Worm (Caenorhabditis elegans): Measurements from ENCODE around the gene oatr-1.
A peak's percentile ranks its signal among the peaks of the same experiment; 100 is the strongest.

Gene oatr-1

ce11 chrIII:6420201-6420600 lies 24.2 kb upstream of the oatr-1 start (continued):
- TF ChIP-seq ama-1 (optimal IDR thresholded peaks at IDR 0.05) (no peak), pqm-1 (tag; optimal IDR thresholded peaks at IDR 0.05) (no peak), Y75B8A.6 (GFP tag; IDR thresholded peaks at IDR 0.05) (no peak), dmd-6 (GFP tag; IDR thresholded peaks at IDR 0.05) (peak; percentile 59), mdl-1 (tag; optimal IDR thresholded peaks at IDR 0.05) (peak in 1 of 2 experiments; percentile 51), lin-15B (tag; optimal IDR thresholded peaks at IDR 0.05) (no peak), mxl-3 (GFP tag; optimal IDR thresholded peaks at IDR 0.05) (no peak), hmg-1.1 (GFP tag; IDR thresholded peaks at IDR 0.05) (peak; percentile 7; the same call in 1 of the 2 replicates)

DNA sequence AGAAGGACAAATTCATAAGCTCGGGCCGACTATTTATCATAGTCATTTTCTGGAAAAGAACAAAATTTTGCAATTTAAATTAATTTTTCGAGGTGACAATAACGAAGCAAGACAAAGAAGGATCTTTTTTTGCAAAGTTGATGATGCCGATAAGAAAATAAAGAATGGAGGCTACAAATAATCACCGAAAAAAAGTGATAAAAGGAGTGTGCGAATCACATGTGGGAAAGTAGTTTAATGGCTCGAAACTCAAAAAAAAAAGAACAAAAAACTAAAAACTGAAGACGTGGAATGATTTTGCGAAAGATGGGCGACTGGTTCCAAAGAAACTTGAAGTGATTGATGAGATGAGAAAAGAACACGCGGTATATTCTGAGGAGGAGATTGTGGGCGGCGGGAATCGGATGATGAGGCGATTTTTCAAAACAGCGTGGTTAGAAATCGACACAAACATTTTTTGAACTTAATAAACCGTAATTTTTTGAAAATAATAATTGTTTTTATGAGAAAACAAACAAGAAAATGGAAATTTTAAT lies 23.5 kb upstream of the oatr-1 start, which contains the start of gene atgl-1:
TSS of gene atgl-1 (minus strand) at position 51 of the 536 bp plus-strand sequence.
- TF ChIP-seq nhr-48 (tag; optimal IDR thresholded peaks at IDR 0.05) (peak; percentile 8), fos-1 (tag; optimal IDR thresholded peaks at IDR 0.05) (no peak), hlh-11 (tag; optimal IDR thresholded peaks at IDR 0.05) (peak; percentile 52), saeg-2 (GFP tag; IDR thresholded peaks at IDR 0.05) (no peak), dmd-6 (GFP tag; IDR thresholded peaks at IDR 0.05) (peak; percentile 32; the same call in 1 of the 2 replicates), hlh-30 (tag; optimal IDR thresholded peaks at IDR 0.05; ENCODE audit: insufficient read depth) (peak; percentile 43), nhr-28 (tag; optimal IDR thresholded peaks at IDR 0.05) (peak; percentile 69), spr-1 (tag; optimal IDR thresholded peaks at IDR 0.05) (no peak), daf-16 (GFP tag; optimal IDR thresholded peaks at IDR 0.05) (no peak), daf-16 (tag; optimal IDR thresholded peaks at IDR 0.05) (peak; percentile 15), mdl-1 (tag; optimal IDR thresholded peaks at IDR 0.05) (peak in 1 of 2 experiments; percentile 38), mxl-3 (GFP tag; optimal IDR thresholded peaks at IDR 0.05) (peak; percentile 35), dve-1 (tag; optimal IDR thresholded peaks at IDR 0.05; ENCODE audit: insufficient read depth) (peak; percentile 1)

ce11 chrIII:6418254-6418653 lies 22.3 kb upstream of the oatr-1 start:
- TF ChIP-seq D1046.2 (GFP tag; IDR thresholded peaks at IDR 0.05) (no peak), duxl-1 (tag; optimal IDR thresholded peaks at IDR 0.05; ENCODE audit: poor library complexity) (no peak), attf-4 (tag; optimal IDR thresholded peaks at IDR 0.05) (no peak), hmg-1.1 (GFP tag; IDR thresholded peaks at IDR 0.05) (no peak), lir-3 (tag; optimal IDR thresholded peaks at IDR 0.05) (no peak), vab-7 (GFP tag; IDR thresholded peaks at IDR 0.05) (no peak), mxl-3 (GFP tag; optimal IDR thresholded peaks at IDR 0.05) (peak; percentile 6), gei-8 (GFP tag; optimal IDR thresholded peaks at IDR 0.05) (no peak), aha-1 (tag) (peak; percentile 40), mep-1 (tag; optimal IDR thresholded peaks at IDR 0.05) (no peak)

- TF ChIP-seq jun-1 (tag; optimal IDR thresholded peaks at IDR 0.05) (no peak), php-3 (GFP tag; IDR thresholded peaks at IDR 0.05) (no peak), fos-1 (tag; optimal IDR thresholded peaks at IDR 0.05) (peak; percentile 28), hmg-1.1 (GFP tag; IDR thresholded peaks at IDR 0.05) (peak; percentile 43; the same call in 1 of the 2 replicates), fkh-10 (GFP tag; optimal IDR thresholded peaks at IDR 0.05) (no peak), lim-7 (GFP tag; IDR thresholded peaks at IDR 0.05) (0 out of 2 replicates have a peak, but pooled peaks have one; percentile 36), gei-8 (GFP tag; optimal IDR thresholded peaks at IDR 0.05) (peak; percentile 0), T20F7.1 (GFP tag; optimal IDR thresholded peaks at IDR 0.05) (no peak), ceh-28 (tag; optimal IDR thresholded peaks at IDR 0.05) (no peak), mep-1 (tag; optimal IDR thresholded peaks at IDR 0.05) (peak; percentile 71), dmd-6 (GFP tag; IDR thresholded peaks at IDR 0.05) (peak; percentile 19; the same call in 1 of the 2 replicates), mes-2 (tag; optimal IDR thresholded peaks at IDR 0.05; ENCODE audit: poor library complexity, severe bottlenecking) (peak; percentile 41), lin-38 (GFP tag; IDR thresholded peaks at IDR 0.05) (peak; percentile 24; the same call in 1 of the 2 replicates), unc-62 (GFP tag; optimal IDR thresholded peaks at IDR 0.05 in 1 of 2) (peak in 1 of 2 experiments; percentile 56), unc-62 (tag; optimal IDR thresholded peaks at IDR 0.05) (no peak), ama-1 (optimal IDR thresholded peaks at IDR 0.05) (peak; percentile 77), nhr-102 (tag; optimal IDR thresholded peaks at IDR 0.05) (peak; percentile 67), mdt-29 (GFP tag; IDR thresholded peaks at IDR 0.05) (peak; percentile 35; the same call in 1 of the 2 replicates), hlh-11 (tag; optimal IDR thresholded peaks at IDR 0.05) (peak; percentile 13), dve-1 (tag; optimal IDR thresholded peaks at IDR 0.05; ENCODE audit: insufficient read depth) (peak; percentile 32), arid-1 (GFP tag; conservative IDR thresholded peaks at IDR 0.05) (0 out of 2 replicates have a peak, but pooled peaks have one; percentile 18), daf-19 (GFP tag; conservative IDR thresholded peaks at IDR 0.05) (no peak), ces-1 (GFP tag; optimal IDR thresholded peaks at IDR 0.05) (no peak), spr-1 (tag; optimal IDR thresholded peaks at IDR 0.05) (peak; percentile 40), mdl-1 (tag; optimal IDR thresholded peaks at IDR 0.05) (no peak), daf-16 (GFP tag; optimal IDR thresholded peaks at IDR 0.05) (no peak), daf-16 (tag; optimal IDR thresholded peaks at IDR 0.05) (no peak), nhr-48 (tag; optimal IDR thresholded peaks at IDR 0.05) (peak; percentile 41)
These were observed 19.5 kb upstream of the oatr-1 start, which contains the start of gene nas-4 for ce11 chrIII:6415306-6415973. nas-4 (minus strand) TSS chrIII:6415656.
